Fruit fly (Drosophila melanogaster) whole organism, wandering third instar larva: ENCODE measurements around the gene by.

Experiments used
- CrebA ChIP-seq: fragments of 200-800 bp; sonication (Bioruptor generic); optimal IDR thresholded peaks from 2 replicates; lab custom pipeline; 2016; ENCODE audit warnings: missing biosample characterization, mild to moderate bottlenecking, missing genetic modification characterization, borderline replicate concordance
- Hnf4 ChIP-seq: fragments of 200-800 bp; sonication (Bioruptor generic); optimal IDR thresholded peaks from 2 replicates; lab custom pipeline; 2016; ENCODE audit warnings: missing biosample characterization, mild to moderate bottlenecking, missing genetic modification characterization
- Myc ChIP-seq: fragments of >200 bp; optimal IDR thresholded peaks from 2 replicates; lab custom pipeline; 2017
- Sp1 ChIP-seq: fragments of 200-800 bp; sonication (Bioruptor generic); optimal IDR thresholded peaks from 3 replicates; lab custom pipeline; 2019; ENCODE audit warnings: missing biosample characterization, mild to moderate bottlenecking, missing genetic modification characterization, moderate library complexity
- fru ChIP-seq: fragments of 200-800 bp; sonication (Bioruptor generic); optimal IDR thresholded peaks from 3 replicates; lab custom pipeline; 2016; ENCODE audit warnings: missing biosample characterization, mild to moderate bottlenecking, missing genetic modification characterization
- jim ChIP-seq: fragments of 175-275, 200-325 bp; sonication (Bioruptor generic); optimal IDR thresholded peaks from 2 replicates; lab custom pipeline; 2016; ENCODE audit warnings: missing biosample characterization, mild to moderate bottlenecking, missing genetic modification characterization
- sage ChIP-seq: fragments of 200-800 bp; sonication (Bioruptor generic); optimal IDR thresholded peaks from 2 replicates; lab custom pipeline; 2016; ENCODE audit warnings: missing biosample characterization, mild to moderate bottlenecking, missing genetic modification characterization
- usp ChIP-seq: fragments of >200 bp; optimal IDR thresholded peaks from 2 replicates; lab custom pipeline; 2017; ENCODE audit warnings: missing biosample characterization, missing genetic modification characterization
- woc ChIP-seq: sonication (Bioruptor generic); optimal IDR thresholded peaks from 2 replicates; lab custom pipeline; 2016; ENCODE audit warnings: missing biosample characterization, mild to moderate bottlenecking, missing genetic modification characterization

- TF ChIP-seq fru (GFP tag; lab: Kevin White, UChicago) (peak; percentile 7), sage (no peak), jim (GFP tag; lab: Kevin White, UChicago) (no peak), Hnf4 (GFP tag; lab: Kevin White, UChicago) (no peak), usp (no peak), CrebA (GFP tag; lab: Kevin White, UChicago) (no peak), Sp1 (no peak), woc (no peak), Myc (lab: Kevin White, UChicago) (no peak)
Observed at dm6 chr3R:9516400-9516852, 16.4 kb downstream of the by start.
